Fruit fly (Drosophila melanogaster): Measurements from ENCODE around the gene CG42655.

Gene CG42655

DNA sequence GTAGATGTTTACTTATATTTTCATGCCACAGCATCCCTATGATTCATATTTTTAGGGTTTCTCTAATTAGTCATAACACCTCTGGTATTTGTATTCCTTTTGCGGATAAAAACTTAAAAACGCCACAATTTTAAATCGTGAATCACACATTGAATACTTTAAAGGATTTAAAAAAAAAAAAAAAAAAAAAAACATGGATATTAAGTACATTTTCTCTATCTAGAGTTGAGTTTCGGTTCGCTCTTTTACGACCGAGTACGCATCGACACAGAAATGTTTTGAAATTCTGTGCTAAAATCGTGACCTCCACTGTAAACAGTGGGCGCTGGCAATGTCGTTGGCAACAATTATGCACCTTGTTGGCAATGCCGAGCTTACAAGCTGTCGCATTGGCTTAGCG lies 48.1 kb downstream of the CG42655 start (continued):
- peak; percentile 16 for TF ChIP-seq dmrt99B (tag; optimal IDR thresholded peaks at IDR 0.05)
- TF ChIP-seq HLH54F (GFP tag; optimal IDR thresholded peaks at IDR 0.05) = peak; percentile 17
- TF ChIP-seq inv (GFP tag; IDR thresholded peaks at IDR 0.05; ENCODE audit: partially characterized antibody) = no peak
- no peak for TF ChIP-seq z (GFP tag; IDR thresholded peaks at IDR 0.05)
- TF ChIP-seq Ptx1 (GFP tag; IDR thresholded peaks at IDR 0.05) = no peak
- no peak for TF ChIP-seq CG30020 (tag; optimal IDR thresholded peaks at IDR 0.05)
- no peak for TF ChIP-seq jumu (GFP tag; optimal IDR thresholded peaks at IDR 0.05)
- peak; percentile 58 for TF ChIP-seq CG9215 (GFP tag; IDR thresholded peaks at IDR 0.05)
- TF ChIP-seq az2 (GFP tag; optimal IDR thresholded peaks at IDR 0.05) = peak; percentile 17
- TF ChIP-seq Hsf (GFP tag; optimal IDR thresholded peaks at IDR 0.05) = peak; percentile 40
- TF ChIP-seq CG9609 (GFP tag; optimal IDR thresholded peaks at IDR 0.05) = peak; percentile 1
- TF ChIP-seq CG8478 (optimal IDR thresholded peaks at IDR 0.05) = no peak
- TF ChIP-seq al (GFP tag; IDR thresholded peaks at IDR 0.05) = no peak
- TF ChIP-seq chif (GFP tag; optimal IDR thresholded peaks at IDR 0.05) = no peak
- TF ChIP-seq ERR (GFP tag; optimal IDR thresholded peaks at IDR 0.05) = no peak
- no peak for TF ChIP-seq Nf-YC (tag; optimal IDR thresholded peaks at IDR 0.05)
- TF ChIP-seq tio (GFP tag; optimal IDR thresholded peaks at IDR 0.05) = peak; percentile 39
- TF ChIP-seq gem (tag; optimal IDR thresholded peaks at IDR 0.05) = peak; percentile 28
- TF ChIP-seq otp (GFP tag; IDR thresholded peaks at IDR 0.05) = 0 out of 3 replicates have a peak, but pooled peaks have one; percentile 14
- no peak for TF ChIP-seq E2f1 (GFP tag; IDR thresholded peaks at IDR 0.05)
- no peak for TF ChIP-seq usp (GFP tag; optimal IDR thresholded peaks at IDR 0.05)
- no peak for TF ChIP-seq Side (GFP tag; optimal IDR thresholded peaks at IDR 0.05)
- TF ChIP-seq CG1832 (GFP tag; optimal IDR thresholded peaks at IDR 0.05) = no peak
- no peak for TF ChIP-seq sisA (GFP tag; IDR thresholded peaks at IDR 0.05)
- TF ChIP-seq Dip2 (GFP tag; IDR thresholded peaks at IDR 0.05) = no peak
- no peak for TF ChIP-seq Ravus (GFP tag; IDR thresholded peaks at IDR 0.05)
- TF ChIP-seq CG15696 (tag; optimal IDR thresholded peaks at IDR 0.05) = no peak
- no peak for TF ChIP-seq zf30C (GFP tag; optimal IDR thresholded peaks at IDR 0.05)
- TF ChIP-seq ems (GFP tag; optimal IDR thresholded peaks at IDR 0.05) = peak; percentile 14
- TF ChIP-seq fd64A (GFP tag; optimal IDR thresholded peaks at IDR 0.05) = no peak
- no peak for TF ChIP-seq CG2875 (GFP tag; optimal IDR thresholded peaks at IDR 0.05)
- TF ChIP-seq CG2889 (GFP tag; IDR thresholded peaks at IDR 0.05) = no peak
- no peak for TF ChIP-seq stc (GFP tag; IDR thresholded peaks at IDR 0.05)
- TF ChIP-seq gcm2 (GFP tag; optimal IDR thresholded peaks at IDR 0.05) = no peak
- no peak for TF ChIP-seq CG12071 (GFP tag; optimal IDR thresholded peaks at IDR 0.05)
- TF ChIP-seq CG14050 (GFP tag; IDR thresholded peaks at IDR 0.05) = no peak
- TF ChIP-seq lab (GFP tag; optimal IDR thresholded peaks at IDR 0.05) = peak; percentile 11
- no peak for TF ChIP-seq CG3407 (GFP tag; optimal IDR thresholded peaks at IDR 0.05)
- TF ChIP-seq Lim3 (GFP tag; IDR thresholded peaks at IDR 0.05) = no peak
- TF ChIP-seq CG8944 (GFP tag; optimal IDR thresholded peaks at IDR 0.05) = no peak
- no peak for TF ChIP-seq HLH3B (GFP tag; IDR thresholded peaks at IDR 0.05)
- TF ChIP-seq pros (GFP tag; optimal IDR thresholded peaks at IDR 0.05) = no peak
- TF ChIP-seq Tbp (GFP tag; optimal IDR thresholded peaks at IDR 0.05) = no peak
- no peak for TF ChIP-seq CG6813 (GFP tag; optimal IDR thresholded peaks at IDR 0.05)
- TF ChIP-seq CG7271 (tag; optimal IDR thresholded peaks at IDR 0.05) = no peak
- TF ChIP-seq Awh (GFP tag; IDR thresholded peaks at IDR 0.05) = no peak
- TF ChIP-seq GATAe (GFP tag; conservative IDR thresholded peaks at IDR 0.05) = no peak
- TF ChIP-seq BtbVII (GFP tag; optimal IDR thresholded peaks at IDR 0.05) = no peak
- TF ChIP-seq amos (GFP tag; IDR thresholded peaks at IDR 0.05; ENCODE audit: partially characterized antibody) = no peak
- TF ChIP-seq CG2120 (GFP tag; optimal IDR thresholded peaks at IDR 0.05) = peak; percentile 51
- peak; percentile 7 for TF ChIP-seq CG15269 (tag; optimal IDR thresholded peaks at IDR 0.05)
- no peak for TF ChIP-seq D19A (tag; optimal IDR thresholded peaks at IDR 0.05)
- TF ChIP-seq CG31365 (tag; optimal IDR thresholded peaks at IDR 0.05) = no peak
